Fruit fly (Drosophila melanogaster) whole organism, embryonic: ENCODE data around the gene CG12289.
A peak's percentile ranks its signal among the peaks of the same experiment; 100 is the strongest.

Source experiments
- Atf-2 ChIP-seq: fragments of 200-800 bp; sonication (Bioruptor generic); optimal IDR thresholded peaks from 2 replicates; lab custom pipeline; 2016; ENCODE audit warnings: missing biosample characterization, missing genetic modification characterization
- CG10654 ChIP-seq: fragments of 200-800 bp; sonication (Bioruptor generic); optimal IDR thresholded peaks from 2 replicates; lab custom pipeline; 2016; ENCODE audit warnings: missing biosample characterization, missing genetic modification characterization
- CG10979 ChIP-seq: fragments of 200-800 bp; sonication (Bioruptor generic); optimal IDR thresholded peaks from 2 replicates; lab custom pipeline; 2018; ENCODE audit warnings: missing biosample characterization, mild to moderate bottlenecking, missing genetic modification characterization, moderate library complexity
- CG11456 ChIP-seq: fragments of 200-800 bp; sonication (Bioruptor generic); IDR thresholded peaks from 3 replicates; pipeline ENCODE4 v1.3.6; 2022; ENCODE audit warnings: missing biosample characterization, missing genetic modification characterization
- CG12744 ChIP-seq: fragments of 200-800 bp; sonication (Bioruptor generic); optimal IDR thresholded peaks from 2 replicates; lab custom pipeline; 2016; ENCODE audit warnings: missing biosample characterization, missing genetic modification characterization
- CG13123 ChIP-seq: fragments of 200-800 bp; sonication (Bioruptor generic); optimal IDR thresholded peaks from 2 replicates; lab custom pipeline; 2016; ENCODE audit warnings: missing biosample characterization, missing genetic modification characterization
- CG14441 ChIP-seq: fragments of 200-800 bp; sonication (Bioruptor generic); IDR thresholded peaks from 2 replicates; pipeline ENCODE4 v1.3.6; 2022; ENCODE audit warnings: missing biosample characterization, missing genetic modification characterization
- CG14860 ChIP-seq: fragments of 200-800 bp; sonication (Bioruptor generic); IDR thresholded peaks from 3 replicates; pipeline ENCODE4 v1.3.6; 2022; ENCODE audit warnings: missing biosample characterization, missing genetic modification characterization; ENCODE audit not compliant: partially characterized antibody
- CG15514 ChIP-seq: fragments of 200-800 bp; sonication (Bioruptor generic); optimal IDR thresholded peaks from 3 replicates; lab custom pipeline; 2017; ENCODE audit warnings: missing biosample characterization, missing genetic modification characterization, mild to moderate bottlenecking, moderate library complexity, missing genetic modification reagents
- CG1603 ChIP-seq: fragments of 200-800 bp; sonication (Bioruptor generic); optimal IDR thresholded peaks from 2 replicates; lab custom pipeline; 2019; ENCODE audit warnings: missing biosample characterization, mild to moderate bottlenecking, missing genetic modification characterization, moderate library complexity
- CG18619 ChIP-seq: fragments of 200-800 bp; sonication (Bioruptor generic); optimal IDR thresholded peaks from 3 replicates; lab custom pipeline; 2017; ENCODE audit warnings: missing biosample characterization, mild to moderate bottlenecking, missing genetic modification characterization
- CG2199 ChIP-seq: fragments of 200-800 bp; sonication (Bioruptor generic); IDR thresholded peaks from 3 replicates; pipeline ENCODE4 v1.3.6; 2022; ENCODE audit warnings: missing biosample characterization, missing genetic modification characterization
- CG30020 ChIP-seq: fragments of 200-800 bp; optimal IDR thresholded peaks from 2 replicates; lab custom pipeline; 2019; ENCODE audit warnings: missing biosample characterization, mild to moderate bottlenecking, missing genetic modification characterization, moderate library complexity
- CG30403 ChIP-seq: fragments of 200-800 bp; sonication (Bioruptor generic); optimal IDR thresholded peaks from 3 replicates; lab custom pipeline; 2016; ENCODE audit warnings: missing biosample characterization, missing genetic modification characterization
- CG4328 ChIP-seq: fragments of 200-800 bp; sonication (Bioruptor generic); optimal IDR thresholded peaks from 3 replicates; lab custom pipeline; 2017; ENCODE audit warnings: missing biosample characterization, missing genetic modification reagents, missing genetic modification characterization
- CG4617 ChIP-seq: fragments of 200-800 bp; sonication (Bioruptor generic); optimal IDR thresholded peaks from 3 replicates; lab custom pipeline; 2016; ENCODE audit warnings: missing biosample characterization, missing genetic modification characterization, borderline replicate concordance
- CG4820 ChIP-seq: fragments of 200-800 bp; sonication (Bioruptor generic); optimal IDR thresholded peaks from 3 replicates; lab custom pipeline; 2016; ENCODE audit warnings: missing biosample characterization, missing genetic modification characterization
- CG6272 ChIP-seq: fragments of 200-800 bp; sonication (Bioruptor generic); IDR thresholded peaks from 2 replicates; pipeline ENCODE4 v1.3.6; 2022; ENCODE audit warnings: missing biosample characterization, missing genetic modification characterization
- CG6683 ChIP-seq: fragments of 200-800 bp; sonication (Bioruptor generic); optimal IDR thresholded peaks from 2 replicates; lab custom pipeline; 2017; ENCODE audit warnings: missing biosample characterization, mild to moderate bottlenecking, missing genetic modification characterization, missing genetic modification reagents
- CG7372 ChIP-seq: fragments of 200-800 bp; sonication (Bioruptor generic); IDR thresholded peaks from 2 replicates; pipeline ENCODE4 v1.3.6; 2022; ENCODE audit warnings: missing biosample characterization, missing genetic modification characterization
- CG7987 ChIP-seq: fragments of 200-800 bp; sonication (Bioruptor generic); optimal IDR thresholded peaks from 2 replicates; lab custom pipeline; 2018; ENCODE audit warnings: missing biosample characterization, mild to moderate bottlenecking, missing genetic modification characterization, moderate library complexity
- CG8089 ChIP-seq: fragments of 200-800 bp; sonication (Bioruptor generic); optimal IDR thresholded peaks from 3 replicates; lab custom pipeline; 2016; ENCODE audit warnings: missing biosample characterization, missing genetic modification characterization
- CG8359 ChIP-seq: fragments of 200-800 bp; sonication (Bioruptor generic); optimal IDR thresholded peaks from 2 replicates; lab custom pipeline; 2017; ENCODE audit warnings: missing biosample characterization, mild to moderate bottlenecking, missing genetic modification characterization, borderline replicate concordance
- CkIIα-i1 ChIP-seq: fragments of 200-800 bp; sonication (Bioruptor generic); IDR thresholded peaks from 2 replicates; pipeline ENCODE4 v1.3.6; 2022; ENCODE audit warnings: missing biosample characterization, missing genetic modification characterization
- Dfd ChIP-seq, 2 experiments: fragments of >200 bp; optimal IDR thresholded peaks; 2 replicates each; lab custom pipeline; 2017; ENCODE audit warnings: missing biosample characterization in 2 of 2, missing genetic modification characterization in 2 of 2
- Ets65A ChIP-seq: fragments of 200-800 bp; sonication (Bioruptor generic); peaks from one replicate; lab custom pipeline; 2016; ENCODE audit warnings: missing biosample characterization, missing genetic modification characterization
- Hand ChIP-seq: fragments of 200-800 bp; sonication (Bioruptor generic); optimal IDR thresholded peaks from 2 replicates; lab custom pipeline; 2017; ENCODE audit warnings: mild to moderate bottlenecking, missing biosample characterization, missing genetic modification reagents, missing genetic modification characterization
- Hr51 ChIP-seq, 2 experiments: fragments of 200-800 bp; sonication (Bioruptor generic); optimal IDR thresholded peaks; 2 replicates in 1 of 2; 3 replicates in 1 of 2; lab custom pipeline; 2016 to 2018; ENCODE audit warnings: missing biosample characterization in 2 of 2, missing genetic modification characterization in 2 of 2, mild to moderate bottlenecking in 1 of 2, moderate library complexity in 1 of 2
- NFAT ChIP-seq: fragments of 200-800 bp; sonication (Bioruptor generic); IDR thresholded peaks from 2 replicates; pipeline ENCODE4 v1.3.6; 2022; ENCODE audit warnings: missing biosample characterization, missing genetic modification characterization
- Opbp ChIP-seq: fragments of 200-800 bp; sonication (Bioruptor generic); IDR thresholded peaks from 3 replicates; pipeline ENCODE4 v1.3.6; 2022; ENCODE audit warnings: missing biosample characterization, missing genetic modification characterization; ENCODE audit not compliant: partially characterized antibody
- Rfx ChIP-seq: fragments of 200-800 bp; sonication (Bioruptor generic); IDR thresholded peaks from 2 replicates; pipeline ENCODE4 v1.3.6; 2022; ENCODE audit warnings: missing biosample characterization, missing genetic modification characterization
- Stat92E ChIP-seq, 3 experiments: fragments of >200 bp in 2 of 3; fragments of 200-800 bp in 1 of 3; sonication (Bioruptor generic) in 1 of 3; optimal IDR thresholded peaks; 2 replicates each; lab custom pipeline; 2017 to 2019; ENCODE audit warnings: missing biosample characterization in 3 of 3, missing genetic modification characterization in 3 of 3, mild to moderate bottlenecking in 1 of 3, moderate library complexity in 1 of 3
- Xbp1 ChIP-seq: fragments of 200-800 bp; sonication (Bioruptor generic); optimal IDR thresholded peaks from 3 replicates; lab custom pipeline; 2016; ENCODE audit warnings: missing biosample characterization, mild to moderate bottlenecking, missing genetic modification characterization
- ato ChIP-seq: fragments of 200-800 bp; sonication (Bioruptor generic); IDR thresholded peaks from 2 replicates; pipeline ENCODE4 v1.3.6; 2022; ENCODE audit warnings: missing biosample characterization, missing genetic modification characterization; ENCODE audit not compliant: partially characterized antibody
- bab2 ChIP-seq: fragments of 200-800 bp; sonication (Bioruptor generic); optimal IDR thresholded peaks from 2 replicates; lab custom pipeline; 2016; ENCODE audit warnings: missing biosample characterization, missing genetic modification characterization
- cg ChIP-seq: fragments of 200-800 bp; sonication (Bioruptor generic); optimal IDR thresholded peaks from 3 replicates; lab custom pipeline; 2019; ENCODE audit warnings: missing biosample characterization, mild to moderate bottlenecking, missing genetic modification characterization, moderate library complexity
- ci ChIP-seq: fragments of 200-800 bp; sonication (Bioruptor generic); IDR thresholded peaks from 3 replicates; pipeline ENCODE4 v1.3.6; 2022; ENCODE audit warnings: missing biosample characterization, missing genetic modification characterization
- crol ChIP-seq: fragments of 200-800 bp; sonication (Bioruptor generic); IDR thresholded peaks from 2 replicates; pipeline ENCODE4 v1.3.6; 2022; ENCODE audit warnings: missing biosample characterization, missing genetic modification characterization
- emc ChIP-seq: fragments of 200-800 bp; sonication (Bioruptor generic); optimal IDR thresholded peaks from 2 replicates; lab custom pipeline; 2016; ENCODE audit warnings: missing biosample characterization, missing genetic modification characterization
- gcm2 ChIP-seq: fragments of 200-800 bp; sonication (Bioruptor generic); optimal IDR thresholded peaks from 2 replicates; lab custom pipeline; 2016; ENCODE audit warnings: missing biosample characterization, missing genetic modification characterization
- gro ChIP-seq: fragments of 200-800 bp; sonication (Bioruptor generic); optimal IDR thresholded peaks from 2 replicates; lab custom pipeline; 2016; ENCODE audit warnings: missing biosample characterization, missing genetic modification characterization
- kay ChIP-seq: fragments of 200-800 bp; sonication (Bioruptor generic); optimal IDR thresholded peaks from 2 replicates; lab custom pipeline; 2016; ENCODE audit warnings: missing biosample characterization, missing genetic modification characterization
- nerfin-2 ChIP-seq: fragments of 200-800 bp; sonication (Bioruptor generic); IDR thresholded peaks from 2 replicates; pipeline ENCODE4 v1.3.6; 2022; ENCODE audit warnings: missing biosample characterization, missing genetic modification characterization; ENCODE audit not compliant: partially characterized antibody
- otp ChIP-seq: fragments of 200-800 bp; sonication (Bioruptor generic); IDR thresholded peaks from 3 replicates; pipeline ENCODE4, ENCODE4 v1.3.6; 2022; ENCODE audit warnings: missing biosample characterization, missing genetic modification characterization
- phol ChIP-seq: fragments of 200-800 bp; sonication (Bioruptor generic); optimal IDR thresholded peaks from 3 replicates; lab custom pipeline; 2018; ENCODE audit warnings: missing biosample characterization, mild to moderate bottlenecking, missing genetic modification characterization, moderate library complexity
- pzg ChIP-seq: fragments of 200-800 bp; sonication (Bioruptor generic); optimal IDR thresholded peaks from 3 replicates; lab custom pipeline; 2018; ENCODE audit warnings: missing biosample characterization, mild to moderate bottlenecking, missing genetic modification characterization, moderate library complexity
- rib ChIP-seq: fragments of 200-800 bp; sonication (Bioruptor generic); IDR thresholded peaks from 2 replicates; pipeline ENCODE4 v1.3.6; 2022; ENCODE audit warnings: missing biosample characterization, missing genetic modification characterization
- seq ChIP-seq: fragments of 200-800 bp; sonication (Bioruptor generic); IDR thresholded peaks from 2 replicates; pipeline ENCODE4 v1.3.6; 2022; ENCODE audit warnings: missing biosample characterization, missing genetic modification characterization
- tio ChIP-seq: fragments of 200-800 bp; sonication (Bioruptor generic); optimal IDR thresholded peaks from 2 replicates; lab custom pipeline; 2017; ENCODE audit warnings: missing biosample characterization, missing genetic modification characterization, inconsistent platforms
- vfl ChIP-seq: fragments of 200-800 bp; sonication (Bioruptor generic); optimal IDR thresholded peaks from 2 replicates; lab custom pipeline; 2016; ENCODE audit warnings: missing biosample characterization, missing genetic modification characterization
- wek ChIP-seq: fragments of 200-800 bp; sonication (Bioruptor generic); optimal IDR thresholded peaks from 3 replicates; lab custom pipeline; 2018; ENCODE audit warnings: missing biosample characterization, mild to moderate bottlenecking, missing genetic modification characterization, moderate library complexity

CG12289 gene

dm6 chr3L:11454461-11454860, 3.8 kb downstream of the CG12289 start (continued):
- TF ChIP-seq CG14860: no peak
- no peak for TF ChIP-seq CG30403 (GFP tag; lab: Kevin White, UChicago)
- TF ChIP-seq otp (GFP tag; lab: Robert Waterston, UW): 0 out of 3 replicates have a peak, but pooled peaks have one; percentile 25
- peak; percentile 17 for TF ChIP-seq wek
- TF ChIP-seq gro (GFP tag; lab: Kevin White, UChicago): no peak
- no peak for TF ChIP-seq CG30020 (tag; lab: Kevin White, UChicago)
- no peak for TF ChIP-seq CG18619 (GFP tag; lab: Kevin White, UChicago)
- no peak for TF ChIP-seq CG4820 (GFP tag; lab: Kevin White, UChicago)
- TF ChIP-seq seq: no peak
- no peak for TF ChIP-seq CG13123 (GFP tag; lab: Kevin White, UChicago)
- TF ChIP-seq cg: peak; percentile 2
- no peak for TF ChIP-seq Xbp1 (GFP tag; lab: Kevin White, UChicago)
- TF ChIP-seq ci (GFP tag; lab: Robert Waterston, UW): peak; percentile 55; the same call in 1 of the 3 replicates
- TF ChIP-seq Hr51 (GFP tag; optimal IDR thresholded peaks at IDR 0.05; lab: Kevin White, UChicago): no peak
- peak; percentile 67 for TF ChIP-seq phol (tag; lab: Kevin White, UChicago)
- TF ChIP-seq CG1603 (tag; lab: Kevin White, UChicago): peak; percentile 22
- TF ChIP-seq Rfx (GFP tag; lab: Robert Waterston, UW): no peak
- no peak for TF ChIP-seq CG15514 (GFP tag; lab: Kevin White, UChicago)
- no peak for TF ChIP-seq crol (GFP tag; lab: Robert Waterston, UW)
- no peak for TF ChIP-seq emc (GFP tag; lab: Kevin White, UChicago)
- TF ChIP-seq CG4617 (GFP tag; lab: Kevin White, UChicago): no peak
- no peak for TF ChIP-seq CG6683
- TF ChIP-seq tio (GFP tag; lab: Kevin White, UChicago): no peak
- 0 out of 2 replicates have a peak, but pooled peaks have one; percentile 16 for TF ChIP-seq CG6272 (GFP tag; lab: Robert Waterston, UW)
- TF ChIP-seq NFAT (GFP tag; lab: Robert Waterston, UW): no peak
- no peak for TF ChIP-seq nerfin-2 (GFP tag; lab: Robert Waterston, UW)
- TF ChIP-seq CG7372: no peak
- no peak for TF ChIP-seq Atf-2 (GFP tag; lab: Kevin White, UChicago)
- TF ChIP-seq Hand (GFP tag; lab: Kevin White, UChicago): no peak
- peak; percentile 31 for TF ChIP-seq CG7987 (GFP tag; lab: Kevin White, UChicago)
- TF ChIP-seq CG2199 (GFP tag; lab: Robert Waterston, UW): no peak
- TF ChIP-seq CG12744 (GFP tag; lab: Kevin White, UChicago): no peak
- TF ChIP-seq Stat92E (GFP tag; optimal IDR thresholded peaks at IDR 0.05; lab: Kevin White, UChicago): no peak
- no peak for TF ChIP-seq kay (GFP tag; lab: Kevin White, UChicago)
- no peak for TF ChIP-seq vfl (GFP tag; lab: Kevin White, UChicago)
- TF ChIP-seq CG8089 (GFP tag; lab: Kevin White, UChicago): no peak
- no peak for TF ChIP-seq CkIIα-i1 (GFP tag; lab: Robert Waterston, UW)
- TF ChIP-seq Ets65A (GFP tag; lab: Kevin White, UChicago): peak; percentile 76
- TF ChIP-seq ato: no peak
- TF ChIP-seq CG10654: no peak
- no peak for TF ChIP-seq bab2 (GFP tag; lab: Kevin White, UChicago)
- no peak for TF ChIP-seq CG10979 (tag; lab: Kevin White, UChicago)
- no peak for TF ChIP-seq rib (GFP tag; lab: Robert Waterston, UW)
- TF ChIP-seq CG4328 (GFP tag; lab: Kevin White, UChicago): no peak
- peak; percentile 42 for TF ChIP-seq CG14441 (GFP tag; lab: Robert Waterston, UW)
- 0 out of 3 replicates have a peak, but pooled peaks have one; percentile 16 for TF ChIP-seq Opbp (GFP tag; lab: Robert Waterston, UW)
- no peak for TF ChIP-seq gcm2 (GFP tag; lab: Kevin White, UChicago)
- TF ChIP-seq CG11456 (GFP tag; lab: Robert Waterston, UW): peak; percentile 54; the same call in 1 of the 3 replicates
- no peak for TF ChIP-seq CG8359 (GFP tag; lab: Kevin White, UChicago)
- TF ChIP-seq pzg: no peak
- no peak for TF ChIP-seq Dfd (GFP tag; optimal IDR thresholded peaks at IDR 0.05; lab: Kevin White, UChicago)
